Worm (Caenorhabditis elegans) whole organism, early embryonic: ENCODE data around the gene C18H9.6.

Source experiments
- aly-1 ChIP-seq: sonication (generic microtip); optimal IDR thresholded peaks from 2 replicates; lab custom pipeline; 2016; ENCODE audit warnings: missing genetic modification characterization, missing compliant biosample characterization
- ama-1 ChIP-seq: fragments of 150-350 bp; optimal IDR thresholded peaks from 2 replicates; lab custom pipeline; 2014
- ceh-36 ChIP-seq: sonication (generic microtip); optimal IDR thresholded peaks from 2 replicates; lab custom pipeline; 2016; ENCODE audit warnings: missing genetic modification characterization, inconsistent platforms, missing compliant biosample characterization
- flt-1 ChIP-seq: fragments of 200-800 bp; sonication (Bioruptor generic); IDR thresholded peaks from 2 replicates; pipeline ENCODE4 v1.3.6; 2022; ENCODE audit warnings: missing genetic modification characterization, missing compliant biosample characterization
- hmg-4 ChIP-seq: fragments of 200-800 bp; sonication (Bioruptor generic); optimal IDR thresholded peaks from 2 replicates; lab custom pipeline; 2018; ENCODE audit warnings: mild to moderate bottlenecking, missing genetic modification characterization, missing compliant biosample characterization
- scrt-1 ChIP-seq: fragments of 200-800 bp; sonication (Bioruptor generic); IDR thresholded peaks from 2 replicates; pipeline ENCODE4 v1.3.6; 2022; ENCODE audit warnings: missing genetic modification characterization, missing compliant biosample characterization
- tbx-11 ChIP-seq: fragments of 200-800 bp; sonication (Bioruptor generic); IDR thresholded peaks from 2 replicates; pipeline ENCODE4 v1.3.6; 2022; ENCODE audit warnings: missing genetic modification characterization, missing compliant biosample characterization
- tbx-37 ChIP-seq: fragments of 200-800 bp; sonication (Bioruptor generic); conservative IDR thresholded peaks from 2 replicates; pipeline ENCODE4 v1.3.6; 2022; ENCODE audit warnings: missing genetic modification reagents, missing genetic modification characterization, missing compliant biosample characterization
- tra-4 ChIP-seq: sonication (generic microtip); optimal IDR thresholded peaks from 2 replicates; lab custom pipeline; 2017; ENCODE audit warnings: missing genetic modification characterization, missing compliant biosample characterization

DNA sequence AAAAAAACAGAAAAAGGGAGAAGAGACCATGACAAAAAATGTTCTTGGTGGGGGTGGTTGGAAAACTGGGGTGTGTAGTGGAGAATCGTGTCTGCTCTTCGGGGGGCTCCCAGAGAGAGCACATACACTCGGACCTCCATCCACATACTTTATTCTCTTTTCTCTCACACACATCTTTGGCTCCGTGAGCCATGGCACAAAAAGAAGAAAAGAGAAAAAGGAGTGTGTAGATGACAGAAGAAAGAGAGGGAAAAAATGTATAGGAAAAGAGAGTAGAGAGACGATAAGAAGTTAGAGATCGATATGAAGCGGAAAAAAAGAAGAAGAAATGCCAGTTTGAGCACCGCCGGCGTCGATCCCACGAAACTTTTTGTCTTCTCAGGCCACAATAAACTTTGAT is 7.6 kb upstream of the C18H9.6 start:
- TF ChIP-seq tbx-37, result no peak
- TF ChIP-seq scrt-1 (GFP tag; lab: Robert Waterston, UW), result no peak
- no peak for TF ChIP-seq flt-1 (GFP tag; lab: Robert Waterston, UW)
- no peak for TF ChIP-seq ama-1 (lab: Kevin White, UChicago)
- no peak for TF ChIP-seq tbx-11
- no peak for TF ChIP-seq tra-4 (tag; lab: Kevin White, UChicago)
- TF ChIP-seq aly-1 (tag; lab: Kevin White, UChicago), result no peak
- no peak for TF ChIP-seq hmg-4 (GFP tag; lab: Kevin White, UChicago)
- TF ChIP-seq ceh-36 (tag; lab: Kevin White, UChicago), result no peak
